Fruit fly (Drosophila melanogaster) whole organism, embryonic: ENCODE data around the gene CG9133.
A peak's percentile ranks its signal among the peaks of the same experiment; 100 is the strongest.

Source experiments
- Antp ChIP-seq: fragments of 200-800 bp; sonication (Bioruptor generic); optimal IDR thresholded peaks from 3 replicates; lab custom pipeline; 2016; ENCODE audit warnings: missing biosample characterization, missing genetic modification characterization
- Blimp-1 ChIP-seq: fragments of 200-800 bp; sonication (Bioruptor generic); optimal IDR thresholded peaks from 3 replicates; lab custom pipeline; 2018; ENCODE audit warnings: missing biosample characterization, missing genetic modification characterization, mild to moderate bottlenecking, moderate library complexity, missing genetic modification reagents
- C15 ChIP-seq: fragments of 200-800 bp; sonication (Bioruptor generic); IDR thresholded peaks from 3 replicates; pipeline ENCODE4 v1.3.6; 2022; ENCODE audit warnings: missing biosample characterization, missing genetic modification characterization
- CG10274 ChIP-seq: fragments of 200-800 bp; sonication (Bioruptor generic); optimal IDR thresholded peaks from 3 replicates; lab custom pipeline; 2017; ENCODE audit warnings: missing biosample characterization, mild to moderate bottlenecking, missing genetic modification characterization
- CG10366 ChIP-seq: fragments of 200-800 bp; sonication (Bioruptor generic); IDR thresholded peaks from 2 replicates; pipeline ENCODE4 v1.3.6; 2022; ENCODE audit warnings: missing biosample characterization, missing genetic modification characterization
- CG10431 ChIP-seq: fragments of 200-800 bp; sonication (Bioruptor generic); optimal IDR thresholded peaks from 3 replicates; lab custom pipeline; 2018; ENCODE audit warnings: missing biosample characterization, mild to moderate bottlenecking, missing genetic modification characterization
- CG10565 ChIP-seq: fragments of 200-800 bp; sonication (Bioruptor generic); optimal IDR thresholded peaks from 3 replicates; lab custom pipeline; 2016; ENCODE audit warnings: missing biosample characterization, mild to moderate bottlenecking, missing genetic modification characterization
- CG11696 ChIP-seq: fragments of 200-800 bp; sonication (Bioruptor generic); IDR thresholded peaks from 2 replicates; pipeline ENCODE4 v1.3.6; 2022; ENCODE audit warnings: missing biosample characterization, missing genetic modification characterization
- CG12236 ChIP-seq: fragments of 200-800 bp; sonication (Bioruptor generic); optimal IDR thresholded peaks from 2 replicates; lab custom pipeline; 2016; ENCODE audit warnings: missing biosample characterization, missing genetic modification characterization
- CG12769 ChIP-seq: fragments of 200-800 bp; sonication (Bioruptor generic); optimal IDR thresholded peaks from 2 replicates; lab custom pipeline; 2019; ENCODE audit warnings: missing biosample characterization, mild to moderate bottlenecking, missing genetic modification characterization, moderate library complexity
- CG13894 ChIP-seq: fragments of 200-800 bp; sonication (Bioruptor generic); optimal IDR thresholded peaks from 3 replicates; lab custom pipeline; 2018; ENCODE audit warnings: missing biosample characterization, mild to moderate bottlenecking, missing genetic modification characterization, moderate library complexity
- CG15011 ChIP-seq: fragments of 200-800 bp; sonication (Bioruptor generic); optimal IDR thresholded peaks from 3 replicates; lab custom pipeline; 2018; ENCODE audit warnings: missing biosample characterization, mild to moderate bottlenecking, missing genetic modification characterization
- CG15601 ChIP-seq: fragments of 200-800 bp; sonication (Bioruptor generic); optimal IDR thresholded peaks from 3 replicates; lab custom pipeline; 2019; ENCODE audit warnings: missing biosample characterization, mild to moderate bottlenecking, missing genetic modification characterization, moderate library complexity
- CG17568 ChIP-seq: fragments of 200-800 bp; sonication (Bioruptor generic); optimal IDR thresholded peaks from 2 replicates; lab custom pipeline; 2018; ENCODE audit warnings: missing biosample characterization, mild to moderate bottlenecking, missing genetic modification characterization, moderate library complexity
- CG18476 ChIP-seq: fragments of 200-800 bp; sonication (Bioruptor generic); optimal IDR thresholded peaks from 2 replicates; lab custom pipeline; 2016; ENCODE audit warnings: missing biosample characterization, mild to moderate bottlenecking, missing genetic modification characterization
- CG3281 ChIP-seq: fragments of 200-800 bp; sonication (Bioruptor generic); optimal IDR thresholded peaks from 3 replicates; lab custom pipeline; 2017; ENCODE audit warnings: missing biosample characterization, mild to moderate bottlenecking, missing genetic modification characterization
- CG5953 ChIP-seq: fragments of 200-800 bp; sonication (Bioruptor generic); IDR thresholded peaks from 2 replicates; pipeline ENCODE4 v1.3.6; 2022; ENCODE audit warnings: missing biosample characterization, missing genetic modification characterization
- CG7987 ChIP-seq: fragments of 200-800 bp; sonication (Bioruptor generic); optimal IDR thresholded peaks from 2 replicates; lab custom pipeline; 2018; ENCODE audit warnings: missing biosample characterization, mild to moderate bottlenecking, missing genetic modification characterization, moderate library complexity
- CG8924 ChIP-seq: fragments of 200-800 bp; optimal IDR thresholded peaks from 3 replicates; lab custom pipeline; 2019; ENCODE audit warnings: missing biosample characterization, mild to moderate bottlenecking, missing genetic modification characterization, moderate library complexity
- CG9876 ChIP-seq: fragments of 200-800 bp; sonication (Bioruptor generic); optimal IDR thresholded peaks from 2 replicates; lab custom pipeline; 2016; ENCODE audit warnings: missing biosample characterization, missing genetic modification characterization
- Dip2 ChIP-seq: fragments of 200-800 bp; sonication (Bioruptor generic); IDR thresholded peaks from 2 replicates; pipeline ENCODE4 v1.3.6; 2022; ENCODE audit warnings: missing biosample characterization, missing genetic modification characterization
- Doc2 ChIP-seq: fragments of 200-800 bp; sonication (Bioruptor generic); IDR thresholded peaks from 2 replicates; pipeline ENCODE4 v1.3.6; 2022; ENCODE audit warnings: missing biosample characterization, missing genetic modification characterization
- Drgx ChIP-seq: fragments of 200-800 bp; sonication (Bioruptor generic); IDR thresholded peaks from 2 replicates; pipeline ENCODE4 v1.3.6; 2022; ENCODE audit warnings: missing biosample characterization, missing genetic modification characterization
- Ets65A ChIP-seq: fragments of 200-800 bp; sonication (Bioruptor generic); peaks from one replicate; lab custom pipeline; 2016; ENCODE audit warnings: missing biosample characterization, missing genetic modification characterization
- MBD-R2 ChIP-seq: fragments of 200-800 bp; sonication (Bioruptor generic); IDR thresholded peaks from 2 replicates; pipeline ENCODE4 v1.3.6; 2022; ENCODE audit warnings: missing biosample characterization, missing genetic modification characterization
- Side ChIP-seq: fragments of 200-800 bp; sonication (Bioruptor generic); optimal IDR thresholded peaks from 2 replicates; lab custom pipeline; 2016; ENCODE audit warnings: missing biosample characterization, missing genetic modification characterization
- Sox100B ChIP-seq: fragments of 200-800 bp; sonication (Bioruptor generic); optimal IDR thresholded peaks from 3 replicates; lab custom pipeline; 2018; ENCODE audit warnings: missing biosample characterization, mild to moderate bottlenecking, missing genetic modification characterization
- Tbp ChIP-seq: fragments of >200 bp; optimal IDR thresholded peaks from 2 replicates; lab custom pipeline; 2018; ENCODE audit warnings: missing biosample characterization, missing genetic modification characterization
- abd-A ChIP-seq: fragments of 200-800 bp; sonication (Bioruptor generic); optimal IDR thresholded peaks from 3 replicates; lab custom pipeline; 2019; ENCODE audit warnings: missing biosample characterization, mild to moderate bottlenecking, missing genetic modification characterization, moderate library complexity
- bigmax ChIP-seq: fragments of 200-800 bp; sonication (Bioruptor generic); optimal IDR thresholded peaks from 2 replicates; lab custom pipeline; 2018; ENCODE audit warnings: missing biosample characterization, mild to moderate bottlenecking, missing genetic modification characterization
- cg ChIP-seq: fragments of 200-800 bp; sonication (Bioruptor generic); optimal IDR thresholded peaks from 3 replicates; lab custom pipeline; 2019; ENCODE audit warnings: missing biosample characterization, mild to moderate bottlenecking, missing genetic modification characterization, moderate library complexity
- danr ChIP-seq: fragments of 200-800 bp; sonication (Bioruptor generic); IDR thresholded peaks from 2 replicates; pipeline ENCODE4 v1.3.6; 2022; ENCODE audit warnings: missing biosample characterization, missing genetic modification characterization
- dati ChIP-seq: fragments of 200-800 bp; sonication (Bioruptor generic); IDR thresholded peaks from 2 replicates; pipeline ENCODE4 v1.3.6; 2022; ENCODE audit warnings: missing biosample characterization, missing genetic modification characterization
- gsb ChIP-seq: fragments of 200-800 bp; sonication (Bioruptor generic); IDR thresholded peaks from 2 replicates; pipeline ENCODE4 v1.3.6; 2022; ENCODE audit warnings: missing biosample characterization, missing genetic modification characterization
- hkb ChIP-seq, 2 experiments: fragments of 200-800 bp in 1 of 2; fragments of >200 bp in 1 of 2; sonication (Bioruptor generic) in 1 of 2; IDR thresholded peaks in 1 of 2; optimal IDR thresholded peaks in 1 of 2; 2 replicates each; pipeline versions ENCODE4 v1.3.6 to Lab custom; 2017 to 2022; ENCODE audit warnings: missing biosample characterization in 1 of 2, missing genetic modification characterization in 1 of 2
- ind ChIP-seq: fragments of 200-800 bp; sonication (Bioruptor generic); optimal IDR thresholded peaks from 3 replicates; lab custom pipeline; 2016; ENCODE audit warnings: missing biosample characterization, missing genetic modification characterization
- nmo ChIP-seq: fragments of 200-800 bp; sonication (Bioruptor generic); optimal IDR thresholded peaks from 2 replicates; lab custom pipeline; 2018; ENCODE audit warnings: missing biosample characterization, mild to moderate bottlenecking, missing genetic modification characterization, moderate library complexity
- onecut ChIP-seq: fragments of 200-800 bp; sonication (Bioruptor generic); IDR thresholded peaks from 2 replicates; pipeline ENCODE4 v1.3.6; 2022; ENCODE audit warnings: missing biosample characterization, missing genetic modification characterization
- otp ChIP-seq: fragments of 200-800 bp; sonication (Bioruptor generic); IDR thresholded peaks from 3 replicates; pipeline ENCODE4, ENCODE4 v1.3.6; 2022; ENCODE audit warnings: missing biosample characterization, missing genetic modification characterization
- p53 ChIP-seq: fragments of 200-800 bp; sonication (Bioruptor generic); optimal IDR thresholded peaks from 2 replicates; lab custom pipeline; 2016; ENCODE audit warnings: missing biosample characterization, missing genetic modification characterization
- pnt ChIP-seq: fragments of 200-800 bp; sonication (Bioruptor generic); optimal IDR thresholded peaks from 3 replicates; lab custom pipeline; 2016; ENCODE audit warnings: missing biosample characterization, missing genetic modification characterization
- row ChIP-seq: fragments of 200-800 bp; sonication (Bioruptor generic); IDR thresholded peaks from 3 replicates; pipeline ENCODE4 v1.3.6; 2022; ENCODE audit warnings: missing biosample characterization, missing genetic modification characterization
- salm ChIP-seq: fragments of 200-800 bp; sonication (Bioruptor generic); optimal IDR thresholded peaks from 2 replicates; lab custom pipeline; 2018; ENCODE audit warnings: missing biosample characterization, mild to moderate bottlenecking, missing genetic modification characterization
- sd ChIP-seq: fragments of 200-800 bp; sonication (Bioruptor generic); optimal IDR thresholded peaks from 3 replicates; lab custom pipeline; 2018; ENCODE audit warnings: missing biosample characterization, mild to moderate bottlenecking, missing genetic modification characterization, moderate library complexity
- sens-2 ChIP-seq: fragments of 200-800 bp; sonication (Bioruptor generic); IDR thresholded peaks from 2 replicates; pipeline ENCODE4 v1.3.6; 2022; ENCODE audit warnings: missing biosample characterization, missing genetic modification characterization
- sima ChIP-seq: fragments of 200-800 bp; sonication (Bioruptor generic); optimal IDR thresholded peaks from 2 replicates; lab custom pipeline; 2016; ENCODE audit warnings: missing biosample characterization, missing genetic modification characterization
- slp2 ChIP-seq: fragments of 200-800 bp; sonication (Bioruptor generic); optimal IDR thresholded peaks from 2 replicates; lab custom pipeline; 2016; ENCODE audit warnings: missing biosample characterization, missing genetic modification characterization
- sna ChIP-seq: fragments of 200-800 bp; sonication (Bioruptor generic); IDR thresholded peaks from 2 replicates; pipeline ENCODE4 v1.3.6; 2022; ENCODE audit warnings: missing biosample characterization, missing genetic modification characterization; ENCODE audit not compliant: partially characterized antibody
- sqz ChIP-seq: fragments of 200-800 bp; sonication (Bioruptor generic); optimal IDR thresholded peaks from 3 replicates; lab custom pipeline; 2018; ENCODE audit warnings: missing biosample characterization, mild to moderate bottlenecking, missing genetic modification characterization
- sr ChIP-seq: fragments of 200-800 bp; sonication (Bioruptor generic); IDR thresholded peaks from 3 replicates; pipeline ENCODE4 v1.3.6; 2022; ENCODE audit warnings: missing biosample characterization, missing genetic modification characterization
- tup ChIP-seq: fragments of 200-800 bp; sonication (Bioruptor generic); optimal IDR thresholded peaks from 2 replicates; lab custom pipeline; 2016; ENCODE audit warnings: missing biosample characterization, mild to moderate bottlenecking, missing genetic modification characterization, moderate library complexity
- vfl ChIP-seq: fragments of 200-800 bp; sonication (Bioruptor generic); optimal IDR thresholded peaks from 2 replicates; lab custom pipeline; 2016; ENCODE audit warnings: missing biosample characterization, missing genetic modification characterization

The CG9133 gene

dm6 chr3L:1298509-1298908, 46.7 kb downstream of the CG9133 start, which contains the start of gene scf (continued):
- TF ChIP-seq sr (GFP tag; lab: Robert Waterston, UW), result no peak
- no peak for TF ChIP-seq onecut (GFP tag; lab: Robert Waterston, UW)
- TF ChIP-seq CG17568, result no peak
- no peak for TF ChIP-seq CG9876 (GFP tag; lab: Kevin White, UChicago)
- TF ChIP-seq CG12769 (tag; lab: Kevin White, UChicago), result no peak
- no peak for TF ChIP-seq Doc2 (GFP tag; lab: Robert Waterston, UW)
- no peak for TF ChIP-seq Ets65A (GFP tag; lab: Kevin White, UChicago)
- 0 out of 2 replicates have a peak, but pooled peaks have one; percentile 17 for TF ChIP-seq CG11696 (GFP tag; lab: Robert Waterston, UW)
- no peak for TF ChIP-seq abd-A
- no peak for TF ChIP-seq sqz (GFP tag; lab: Kevin White, UChicago)
- 0 out of 2 replicates have a peak, but pooled peaks have one; percentile 28 for TF ChIP-seq gsb
- TF ChIP-seq nmo, result no peak
- TF ChIP-seq danr (GFP tag; lab: Robert Waterston, UW), result no peak
- no peak for TF ChIP-seq CG15601
- no peak for TF ChIP-seq salm (tag; lab: Kevin White, UChicago)
- no peak for TF ChIP-seq CG12236 (GFP tag; lab: Kevin White, UChicago)
- TF ChIP-seq MBD-R2 (GFP tag; lab: Robert Waterston, UW), result peak; percentile 27
- TF ChIP-seq Sox100B, result no peak
- no peak for TF ChIP-seq tup
- TF ChIP-seq CG10366, result no peak
- peak; percentile 21 for TF ChIP-seq CG7987 (GFP tag; lab: Kevin White, UChicago)
- no peak for TF ChIP-seq dati (GFP tag; lab: Robert Waterston, UW)
- no peak for TF ChIP-seq C15
- TF ChIP-seq p53 (GFP tag; lab: Kevin White, UChicago), result peak; percentile 2
- TF ChIP-seq CG8924, result peak; percentile 15
- no peak for TF ChIP-seq CG18476
- no peak for TF ChIP-seq hkb (optimal IDR thresholded peaks at IDR 0.05; lab: Kevin White, UChicago)
- TF ChIP-seq hkb (GFP tag; IDR thresholded peaks at IDR 0.05; lab: Robert Waterston, UW), result peak; percentile 48
- no peak for TF ChIP-seq CG10431 (GFP tag; lab: Kevin White, UChicago)
- TF ChIP-seq pnt (GFP tag; lab: Kevin White, UChicago), result no peak
- TF ChIP-seq otp, result peak; percentile 12; the same call in 1 of the 3 replicates
- TF ChIP-seq sens-2 (GFP tag; lab: Robert Waterston, UW), result 0 out of 2 replicates have a peak, but pooled peaks have one; percentile 11
- no peak for TF ChIP-seq Side (GFP tag; lab: Kevin White, UChicago)
- TF ChIP-seq CG13894 (tag; lab: Kevin White, UChicago), result peak; percentile 40
- TF ChIP-seq Blimp-1 (GFP tag; lab: Kevin White, UChicago), result no peak
- no peak for TF ChIP-seq Tbp (GFP tag; lab: Kevin White, UChicago)
- no peak for TF ChIP-seq CG15011 (GFP tag; lab: Kevin White, UChicago)
- no peak for TF ChIP-seq bigmax (GFP tag; lab: Kevin White, UChicago)
- TF ChIP-seq CG3281 (GFP tag; lab: Kevin White, UChicago), result peak; percentile 13
- TF ChIP-seq Antp (GFP tag; lab: Kevin White, UChicago), result no peak
- peak; percentile 15; the same call in 1 of the 2 replicates for TF ChIP-seq sna (GFP tag; lab: Robert Waterston, UW)
- no peak for TF ChIP-seq cg
- no peak for TF ChIP-seq CG10274 (GFP tag; lab: Kevin White, UChicago)
- TF ChIP-seq vfl (GFP tag; lab: Kevin White, UChicago), result no peak
- TF ChIP-seq Drgx (GFP tag; lab: Robert Waterston, UW), result no peak
- TF ChIP-seq slp2 (GFP tag; lab: Kevin White, UChicago), result no peak
- no peak for TF ChIP-seq sd (tag; lab: Kevin White, UChicago)
- TF ChIP-seq CG5953 (GFP tag; lab: Robert Waterston, UW), result no peak
- TF ChIP-seq CG10565 (GFP tag; lab: Kevin White, UChicago), result no peak
- TF ChIP-seq ind (GFP tag; lab: Kevin White, UChicago), result no peak
- no peak for TF ChIP-seq sima (GFP tag; lab: Kevin White, UChicago)
- peak; percentile 60 for TF ChIP-seq row (GFP tag; lab: Robert Waterston, UW)
- no peak for TF ChIP-seq Dip2 (GFP tag; lab: Robert Waterston, UW)
